Worm (Caenorhabditis elegans) whole organism, young adult: ENCODE results near the gene C15C8.7.

Experiments
- F37B4.10 ChIP-seq: fragments of 200-800 bp; sonication (Bioruptor generic); IDR thresholded peaks from 2 replicates; pipeline ENCODE4 v1.3.6; 2022; ENCODE audit warnings: missing genetic modification characterization, missing compliant biosample characterization
- K12H6.12 ChIP-seq: fragments of 200-800 bp; sonication (Bioruptor generic); optimal IDR thresholded peaks from 2 replicates; lab custom pipeline; 2018; ENCODE audit warnings: mild to moderate bottlenecking, missing genetic modification characterization, missing compliant biosample characterization
- Y95B8A.8 ChIP-seq: fragments of 200-800 bp; sonication (Bioruptor generic); IDR thresholded peaks from 2 replicates; pipeline ENCODE4 v1.3.6; 2022; ENCODE audit warnings: missing genetic modification reagents, missing genetic modification characterization, missing compliant biosample characterization
- ceh-27 ChIP-seq: fragments of 200-800 bp; sonication (Bioruptor generic); optimal IDR thresholded peaks from 2 replicates; lab custom pipeline; 2018; ENCODE audit warnings: mild to moderate bottlenecking, missing genetic modification characterization, moderate library complexity, missing compliant biosample characterization
- hlh-12 ChIP-seq: sonication (generic microtip); optimal IDR thresholded peaks from 2 replicates; lab custom pipeline; 2016; ENCODE audit warnings: missing genetic modification characterization, missing compliant biosample characterization
- snpc-4 ChIP-seq, 5 experiments: fragments of 150-350 bp in 1 of 5; sonication (generic microtip) in 4 of 5; optimal IDR thresholded peaks; 2 replicates each; lab custom pipeline; 2014 to 2018; ENCODE audit warnings: missing genetic modification characterization in 5 of 5, missing biosample characterization in 3 of 5, antibody characterized with exemption in 2 of 5, mild to moderate bottlenecking in 2 of 5, missing compliant biosample characterization in 2 of 5, missing genotype in 2 of 5, moderate library complexity in 2 of 5, missing genetic modification reagents in 1 of 5
- xnd-1 ChIP-seq: sonication (generic microtip); optimal IDR thresholded peaks from 2 replicates; lab custom pipeline; 2016; ENCODE audit warnings: missing genotype, missing genetic modification reagents, missing genetic modification characterization, missing compliant biosample characterization

ce11 chrV:12725893-12726292 lies 19.0 kb downstream of the C15C8.7 start, which contains the start of gene R11D1.12:
- TF ChIP-seq ceh-27 (GFP tag; lab: Kevin White, UChicago) (no peak), F37B4.10 (GFP tag; lab: Robert Waterston, UW) (no peak), K12H6.12 (tag; lab: Kevin White, UChicago) (no peak), xnd-1 (tag; lab: Kevin White, UChicago) (no peak), snpc-4 (GFP tag; optimal IDR thresholded peaks at IDR 0.05; lab: Kevin White, UChicago) (no peak), snpc-4 (tag; optimal IDR thresholded peaks at IDR 0.05; lab: Kevin White, UChicago) (no peak), Y95B8A.8 (GFP tag; lab: Robert Waterston, UW) (no peak), hlh-12 (tag; lab: Kevin White, UChicago) (no peak)
